Worm (Caenorhabditis elegans): ENCODE measurements around the gene ZK792.7.

DNA sequence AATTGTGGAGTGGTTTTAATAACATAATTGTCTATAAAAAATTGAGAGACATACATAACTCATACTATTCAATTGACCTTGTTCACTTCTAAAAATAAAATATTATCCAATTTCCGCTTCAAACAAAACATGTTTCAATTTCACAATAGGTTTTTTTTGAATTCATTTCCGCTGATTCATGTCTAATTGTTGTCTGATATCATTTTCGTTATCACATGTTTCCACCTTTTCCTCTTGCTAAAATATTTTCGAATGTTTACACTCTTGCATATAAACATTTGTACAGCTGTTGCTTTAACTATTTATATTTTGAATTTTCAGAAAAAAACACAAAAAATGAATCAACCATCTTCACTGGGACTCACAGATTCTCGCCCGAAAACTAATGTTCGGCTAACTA lies 51.1 kb downstream of the ZK792.7 start, which contains the start of gene gem-4:
- no peak for TF ChIP-seq cog-1 (tag; optimal IDR thresholded peaks at IDR 0.05)
- no peak for TF ChIP-seq ref-1 (GFP tag; conservative IDR thresholded peaks at IDR 0.05)
- no peak for TF ChIP-seq ztf-23 (GFP tag; IDR thresholded peaks at IDR 0.05)
- no peak for TF ChIP-seq T22C8.4 (GFP tag; IDR thresholded peaks at IDR 0.05)
- TF ChIP-seq ztf-29 (GFP tag; IDR thresholded peaks at IDR 0.05): no peak
- TF ChIP-seq med-1 (GFP tag; optimal IDR thresholded peaks at IDR 0.05; ENCODE audit: insufficient read depth): no peak
